Worm (Caenorhabditis elegans) whole organism, early embryonic: ENCODE data around the gene R151.2.

Experiments used
- B0310.2 ChIP-seq: sonication (generic microtip); optimal IDR thresholded peaks from 2 replicates; lab custom pipeline; 2016; ENCODE audit warnings: mild to moderate bottlenecking, missing genetic modification characterization, missing compliant biosample characterization
- F13C5.2 ChIP-seq: sonication (generic microtip); optimal IDR thresholded peaks from 2 replicates; lab custom pipeline; 2017; ENCODE audit warnings: mild to moderate bottlenecking, missing genetic modification characterization, inconsistent platforms, missing compliant biosample characterization
- aly-1 ChIP-seq: sonication (generic microtip); optimal IDR thresholded peaks from 2 replicates; lab custom pipeline; 2016; ENCODE audit warnings: missing genetic modification characterization, missing compliant biosample characterization
- ama-1 ChIP-seq: fragments of 150-350 bp; optimal IDR thresholded peaks from 2 replicates; lab custom pipeline; 2014
- ceh-13 ChIP-seq: fragments of 200-800 bp; sonication (Bioruptor generic); optimal IDR thresholded peaks from 2 replicates; lab custom pipeline; 2018; ENCODE audit warnings: mild to moderate bottlenecking, missing genetic modification characterization, missing compliant biosample characterization
- ceh-36 ChIP-seq: sonication (generic microtip); optimal IDR thresholded peaks from 2 replicates; lab custom pipeline; 2016; ENCODE audit warnings: missing genetic modification characterization, inconsistent platforms, missing compliant biosample characterization
- ets-7 ChIP-seq: sonication (generic microtip); optimal IDR thresholded peaks from 2 replicates; lab custom pipeline; 2016; ENCODE audit warnings: missing genotype, missing genetic modification characterization, missing compliant biosample characterization
- flt-1 ChIP-seq: fragments of 200-800 bp; sonication (Bioruptor generic); IDR thresholded peaks from 2 replicates; pipeline ENCODE4 v1.3.6; 2022; ENCODE audit warnings: missing genetic modification characterization, missing compliant biosample characterization
- hmbx-1 ChIP-seq: sonication (generic microtip); optimal IDR thresholded peaks from 2 replicates; lab custom pipeline; 2016; ENCODE audit warnings: mild to moderate bottlenecking, missing genetic modification characterization, missing compliant biosample characterization
- hmg-4 ChIP-seq: fragments of 200-800 bp; sonication (Bioruptor generic); optimal IDR thresholded peaks from 2 replicates; lab custom pipeline; 2018; ENCODE audit warnings: mild to moderate bottlenecking, missing genetic modification characterization, missing compliant biosample characterization
- hnd-1 ChIP-seq: sonication (generic microtip); optimal IDR thresholded peaks from 2 replicates; lab custom pipeline; 2016; ENCODE audit warnings: missing genetic modification characterization, missing compliant biosample characterization
- pes-1 ChIP-seq: fragments of 200-800 bp; sonication (Bioruptor generic); IDR thresholded peaks from 2 replicates; pipeline ENCODE4 v1.3.6; 2022; ENCODE audit warnings: missing genetic modification reagents, missing genetic modification characterization, missing compliant biosample characterization
- scrt-1 ChIP-seq: fragments of 200-800 bp; sonication (Bioruptor generic); IDR thresholded peaks from 2 replicates; pipeline ENCODE4 v1.3.6; 2022; ENCODE audit warnings: missing genetic modification characterization, missing compliant biosample characterization
- sea-1 ChIP-seq: fragments of 200-800 bp; sonication (Bioruptor generic); conservative IDR thresholded peaks from 2 replicates; pipeline ENCODE4 v1.3.6; 2022; ENCODE audit warnings: missing genetic modification characterization, missing compliant biosample characterization
- tbx-11 ChIP-seq: fragments of 200-800 bp; sonication (Bioruptor generic); IDR thresholded peaks from 2 replicates; pipeline ENCODE4 v1.3.6; 2022; ENCODE audit warnings: missing genetic modification characterization, missing compliant biosample characterization
- tbx-37 ChIP-seq: fragments of 200-800 bp; sonication (Bioruptor generic); conservative IDR thresholded peaks from 2 replicates; pipeline ENCODE4 v1.3.6; 2022; ENCODE audit warnings: missing genetic modification reagents, missing genetic modification characterization, missing compliant biosample characterization
- tra-4 ChIP-seq: sonication (generic microtip); optimal IDR thresholded peaks from 2 replicates; lab custom pipeline; 2017; ENCODE audit warnings: missing genetic modification characterization, missing compliant biosample characterization

The R151.2 gene

DNA sequence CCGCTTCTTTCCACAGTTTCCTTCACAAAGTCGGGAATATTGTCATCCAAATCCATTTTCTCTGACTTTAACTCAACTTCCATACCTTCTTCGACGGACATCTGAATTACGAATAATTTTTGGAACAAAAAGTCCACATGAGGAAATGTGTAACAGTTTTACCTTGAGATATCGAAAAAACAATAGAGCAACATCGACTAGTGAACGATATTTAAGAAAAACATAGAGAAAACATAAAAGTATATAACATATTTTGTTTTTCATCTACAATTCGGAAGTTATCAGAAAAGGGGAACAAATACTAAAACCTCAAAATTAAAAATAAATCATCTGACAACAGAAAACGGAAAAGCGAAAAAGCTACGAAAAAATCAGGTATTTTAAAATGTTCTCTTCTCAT lies 23.0 kb downstream of the R151.2 start, which contains the start of gene adr-2:
Gene adr-2, minus strand, starts transcription at position 101 of the 400 bp plus-strand sequence.
- no peak for TF ChIP-seq hnd-1 (tag; lab: Kevin White, UChicago)
- TF ChIP-seq ama-1, result no peak
- TF ChIP-seq hmbx-1 (tag; lab: Kevin White, UChicago), result no peak
- no peak for TF ChIP-seq pes-1 (GFP tag; lab: Robert Waterston, UW)
- TF ChIP-seq aly-1 (tag; lab: Kevin White, UChicago), result no peak

DNA sequence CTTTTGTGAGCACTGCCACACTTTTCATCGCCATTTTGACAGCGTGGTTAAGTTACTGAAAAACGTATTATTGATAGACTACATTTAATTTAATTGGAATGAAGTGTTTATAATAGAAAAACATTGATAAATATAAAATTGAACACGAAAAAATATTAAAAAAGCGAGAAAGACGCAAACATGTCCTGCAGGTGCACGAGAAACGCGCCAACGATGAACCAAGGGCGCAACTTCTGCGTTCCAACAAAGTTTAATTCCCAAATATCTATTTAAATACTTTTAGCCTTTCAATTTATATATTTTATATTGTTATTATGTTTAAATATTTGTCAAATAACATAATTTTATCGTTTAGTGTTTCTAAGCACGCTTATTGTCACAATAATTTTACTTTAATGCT lies 24.4 kb downstream of the R151.2 start, which contains the start of gene ndus-8:
Gene ndus-8, minus strand, starts transcription at position 55 of the 400 bp plus-strand sequence.
- TF ChIP-seq B0310.2 (tag; lab: Kevin White, UChicago) (no peak), tbx-11 (no peak), tra-4 (tag; lab: Kevin White, UChicago) (no peak), ets-7 (tag; lab: Kevin White, UChicago) (no peak), ceh-36 (no peak), tbx-37 (GFP tag; lab: Robert Waterston, UW) (no peak), pes-1 (GFP tag; lab: Robert Waterston, UW) (no peak), F13C5.2 (tag; lab: Kevin White, UChicago) (no peak), ama-1 (no peak), hnd-1 (tag; lab: Kevin White, UChicago) (no peak)

DNA sequence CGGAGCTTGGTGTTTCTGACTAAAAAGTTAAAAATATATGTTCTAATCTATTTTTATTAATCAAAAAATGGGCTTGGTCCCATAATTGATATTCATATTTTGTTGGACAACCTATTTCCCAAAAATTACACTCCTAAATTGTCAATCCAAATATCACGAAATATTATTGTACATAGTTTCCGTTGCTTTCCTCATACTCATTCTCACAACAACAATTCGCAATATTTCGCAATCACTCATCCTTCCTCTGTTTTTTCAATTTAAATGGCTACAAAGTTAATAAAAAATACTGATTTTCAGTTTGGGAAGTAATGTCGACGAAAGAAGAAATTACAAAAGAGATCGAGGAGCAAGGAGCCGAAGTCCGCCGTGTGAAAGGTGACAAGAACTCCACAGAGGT lies 29.0 kb downstream of the R151.2 start, which contains the start of gene pars-1:
Gene pars-1, plus strand, starts transcription at position 301 of the 400 bp plus-strand sequence.
- TF ChIP-seq flt-1 (GFP tag; lab: Robert Waterston, UW), result no peak
- no peak for TF ChIP-seq tbx-37 (GFP tag; lab: Robert Waterston, UW)
- no peak for TF ChIP-seq pes-1 (GFP tag; lab: Robert Waterston, UW)
- TF ChIP-seq ceh-36, result no peak
- no peak for TF ChIP-seq hnd-1 (tag; lab: Kevin White, UChicago)
- no peak for TF ChIP-seq ets-7 (tag; lab: Kevin White, UChicago)

DNA sequence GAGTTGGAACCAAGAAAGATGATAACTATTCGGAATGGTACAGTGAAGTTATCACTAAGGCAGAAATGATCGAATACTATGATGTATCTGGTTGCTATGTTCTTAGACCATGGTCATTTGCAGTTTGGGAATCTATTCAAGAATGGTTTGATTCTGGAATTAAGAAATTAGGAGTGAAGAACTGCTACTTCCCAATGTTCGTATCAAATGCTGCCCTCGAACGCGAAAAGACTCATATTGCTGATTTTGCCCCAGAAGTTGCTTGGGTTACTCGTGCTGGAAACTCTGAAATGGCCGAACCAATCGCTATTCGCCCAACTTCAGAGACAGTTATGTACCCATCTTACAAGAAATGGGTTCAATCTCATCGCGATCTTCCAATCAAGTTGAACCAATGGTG lies 29.6 kb downstream of the R151.2 start:
- TF ChIP-seq F13C5.2 (tag; lab: Kevin White, UChicago) (no peak), ceh-36 (no peak), ceh-13 (GFP tag; lab: Kevin White, UChicago) (no peak), sea-1 (no peak), ets-7 (tag; lab: Kevin White, UChicago) (no peak), flt-1 (GFP tag; lab: Robert Waterston, UW) (no peak), hnd-1 (tag; lab: Kevin White, UChicago) (no peak), hmbx-1 (tag; lab: Kevin White, UChicago) (no peak)

DNA sequence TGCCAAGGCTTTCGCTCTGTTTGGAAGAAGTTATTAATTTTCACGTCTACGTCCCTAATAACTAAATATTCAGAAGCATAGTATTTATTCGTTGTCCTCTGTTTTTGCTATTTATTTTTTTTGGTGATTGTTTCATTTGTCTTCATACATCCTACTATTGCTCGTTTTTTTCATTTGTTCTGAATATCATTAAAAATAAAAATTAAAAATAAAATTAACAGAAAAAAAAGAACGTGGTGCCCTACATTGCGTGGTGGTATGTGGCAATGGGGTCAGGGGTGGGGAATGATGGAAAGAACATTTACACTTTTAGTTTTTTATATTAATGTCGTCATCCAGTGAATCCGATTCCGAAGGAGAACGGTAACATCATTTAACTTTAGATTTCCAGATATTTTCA lies 31.3 kb downstream of the R151.2 start, which contains the start of gene ztf-31:
Gene ztf-31, plus strand, starts transcription at position 301 of the 400 bp plus-strand sequence.
- TF ChIP-seq ama-1 (no peak), hnd-1 (tag; lab: Kevin White, UChicago) (no peak), ceh-36 (no peak), F13C5.2 (tag; lab: Kevin White, UChicago) (no peak), tbx-37 (GFP tag; lab: Robert Waterston, UW) (no peak)

DNA sequence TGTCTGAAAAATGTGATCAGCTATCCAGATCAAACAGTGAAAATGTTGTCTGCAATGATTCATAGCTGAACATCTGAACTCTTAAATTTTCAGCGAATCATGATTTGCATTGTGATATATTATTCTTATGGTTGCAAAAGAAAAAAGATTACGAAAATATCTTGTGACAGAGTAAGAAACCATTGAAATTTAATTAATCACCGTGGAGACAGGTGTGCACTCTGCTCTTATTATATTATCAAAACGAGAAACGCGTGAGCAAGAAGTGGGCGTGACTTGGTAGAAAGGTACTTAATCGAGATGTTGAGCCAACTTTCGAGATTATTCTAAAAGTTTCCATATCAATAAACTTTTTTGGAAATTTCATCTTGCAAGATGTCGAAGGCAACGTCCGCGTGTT lies 33.2 kb downstream of the R151.2 start, which contains the start of gene osm-10:
Gene osm-10, plus strand, starts transcription at position 293 of the 400 bp plus-strand sequence.
- TF ChIP-seq tra-4 (tag; lab: Kevin White, UChicago) (no peak), aly-1 (tag; lab: Kevin White, UChicago) (no peak), flt-1 (GFP tag; lab: Robert Waterston, UW) (no peak), F13C5.2 (tag; lab: Kevin White, UChicago) (no peak), B0310.2 (tag; lab: Kevin White, UChicago) (no peak), ceh-36 (no peak), ama-1 (no peak), hmg-4 (no peak), sea-1 (no peak), pes-1 (GFP tag; lab: Robert Waterston, UW) (no peak), tbx-37 (GFP tag; lab: Robert Waterston, UW) (no peak), hnd-1 (tag; lab: Kevin White, UChicago) (no peak), scrt-1 (no peak), tbx-11 (no peak), ets-7 (tag; lab: Kevin White, UChicago) (no peak), hmbx-1 (tag; lab: Kevin White, UChicago) (no peak), ceh-13 (GFP tag; lab: Kevin White, UChicago) (no peak)

DNA sequence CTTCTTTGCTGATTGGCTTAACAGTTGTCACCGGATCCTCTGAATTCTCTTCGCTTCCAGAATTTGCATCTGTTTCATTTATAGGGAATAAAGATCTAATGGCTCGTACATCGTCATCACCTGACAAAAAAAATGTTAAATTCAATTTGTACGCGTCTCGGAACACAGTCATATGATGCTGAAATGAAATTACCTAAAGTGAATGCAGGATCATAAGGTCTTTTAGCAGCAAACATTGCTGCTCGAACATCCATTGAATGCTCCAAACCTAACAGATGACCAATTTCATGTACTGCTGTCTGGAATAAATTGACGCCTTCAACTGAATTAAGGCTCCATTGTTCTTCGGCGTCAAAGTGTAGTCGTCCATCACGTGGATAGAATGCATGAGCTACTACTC lies 36.6 kb downstream of the R151.2 start:
- TF ChIP-seq ceh-36 (no peak), B0310.2 (tag; lab: Kevin White, UChicago) (no peak), ceh-13 (GFP tag; lab: Kevin White, UChicago) (no peak), ama-1 (no peak), aly-1 (tag; lab: Kevin White, UChicago) (no peak), F13C5.2 (tag; lab: Kevin White, UChicago) (no peak)

DNA sequence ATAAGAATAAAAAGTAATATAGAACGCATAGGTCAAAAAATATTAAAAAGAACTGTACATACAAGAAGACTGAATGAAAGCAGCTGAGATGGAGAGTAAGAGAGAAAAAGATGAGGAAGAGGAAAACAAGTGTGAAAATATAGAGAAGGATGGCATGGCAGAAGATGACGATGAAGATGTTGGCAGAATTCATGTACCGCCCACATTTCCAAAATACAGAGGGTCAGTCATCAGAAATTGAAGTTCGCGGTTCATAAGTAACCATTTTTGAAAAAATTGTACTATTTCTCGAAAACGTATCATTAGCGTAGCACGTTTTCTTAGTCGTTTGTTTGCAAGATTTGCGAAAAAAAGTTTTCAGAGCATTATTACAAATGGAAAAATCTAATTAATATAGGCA lies 38.0 kb downstream of the R151.2 start, which contains the start of gene zmp-6:
Gene zmp-6, minus strand, starts transcription at position 101 of the 400 bp plus-strand sequence.
- TF ChIP-seq hmg-4 (no peak), pes-1 (GFP tag; lab: Robert Waterston, UW) (no peak), ceh-13 (GFP tag; lab: Kevin White, UChicago) (no peak), tbx-37 (GFP tag; lab: Robert Waterston, UW) (no peak), sea-1 (no peak), ceh-36 (no peak), ama-1 (no peak), B0310.2 (tag; lab: Kevin White, UChicago) (no peak), ets-7 (tag; lab: Kevin White, UChicago) (no peak), tbx-11 (no peak), aly-1 (tag; lab: Kevin White, UChicago) (no peak)
